Worm (Caenorhabditis elegans) whole organism, L4/young adult: Measurements from ENCODE around the gene lin-32.

Experiments
- W03F9.2 ChIP-seq: fragments of 150-350 bp; optimal IDR thresholded peaks from 2 replicates; lab custom pipeline; 2014; ENCODE audit warnings: missing biosample characterization, missing genetic modification characterization
- him-1 ChIP-seq: sonication (generic microtip); optimal IDR thresholded peaks from 2 replicates; lab custom pipeline; 2016; ENCODE audit warnings: missing genotype, missing genetic modification reagents, missing genetic modification characterization, missing compliant biosample characterization

ce11 chrX:2188885-2189284, 41.0 kb downstream of the lin-32 start:
- TF ChIP-seq him-1 (tag; lab: Kevin White, UChicago) (no peak), W03F9.2 (tag; lab: Kevin White, UChicago) (no peak)
